Worm (Caenorhabditis elegans) whole organism, L1 larva: Measurements from ENCODE around the gene E02H4.4.

Experiments
- C04F5.9 ChIP-seq: sonication (generic microtip); optimal IDR thresholded peaks from 2 replicates; lab custom pipeline; 2016; ENCODE audit warnings: missing genetic modification characterization, missing compliant biosample characterization
- C16A3.4 ChIP-seq: fragments of 150-350 bp; optimal IDR thresholded peaks from 2 replicates; lab custom pipeline; 2014; ENCODE audit warnings: missing biosample characterization, missing genetic modification characterization
- C34B4.2 ChIP-seq: sonication (generic microtip); optimal IDR thresholded peaks from 2 replicates; lab custom pipeline; 2017; ENCODE audit warnings: mild to moderate bottlenecking, missing genetic modification characterization, missing compliant biosample characterization
- F16B12.6 ChIP-seq: fragments of 150-350 bp; optimal IDR thresholded peaks from 2 replicates; lab custom pipeline; 2014; ENCODE audit warnings: missing biosample characterization, missing genetic modification characterization
- Y116A8C.19 ChIP-seq: sonication (generic microtip); optimal IDR thresholded peaks from 2 replicates; lab custom pipeline; 2016; ENCODE audit warnings: missing compliant biosample characterization, missing genetic modification characterization, borderline replicate concordance
- aha-1 ChIP-seq: fragments of 150-350 bp; optimal IDR thresholded peaks from 2 replicates; lab custom pipeline; 2014; ENCODE audit warnings: missing biosample characterization, missing genetic modification characterization
- ama-1 ChIP-seq: fragments of 150-350 bp; optimal IDR thresholded peaks from 2 replicates; lab custom pipeline; 2014
- blmp-1 ChIP-seq: fragments of 150-350 bp; optimal IDR thresholded peaks from 2 replicates; lab custom pipeline; 2014; ENCODE audit warnings: missing biosample characterization, missing genetic modification characterization
- ceh-8 ChIP-seq: fragments of 200-800 bp; sonication (Bioruptor generic); optimal IDR thresholded peaks from 2 replicates; lab custom pipeline; 2018; ENCODE audit warnings: mild to moderate bottlenecking, missing genetic modification characterization, moderate library complexity, missing compliant biosample characterization
- ces-1 ChIP-seq: fragments of 150-350 bp; optimal IDR thresholded peaks from 2 replicates; lab custom pipeline; 2014; ENCODE audit warnings: missing biosample characterization, missing genetic modification reagents, missing genetic modification characterization
- dsc-1 ChIP-seq: sonication (generic microtip); optimal IDR thresholded peaks from 2 replicates; lab custom pipeline; 2016; ENCODE audit warnings: mild to moderate bottlenecking, missing genetic modification characterization, missing compliant biosample characterization
- efl-1 ChIP-seq, 4 experiments: fragments of 150-350 bp; optimal IDR thresholded peaks in 3 of 4; peaks in 1 of 4; 1 replicate in 1 of 4; 2 replicates in 3 of 4; lab custom pipeline; 2014; ENCODE audit warnings: missing biosample characterization in 2 of 4, missing genetic modification characterization in 2 of 4, missing genetic modification reagents in 2 of 4
- egl-13 ChIP-seq: sonication (generic microtip); optimal IDR thresholded peaks from 2 replicates; lab custom pipeline; 2016; ENCODE audit warnings: missing genotype, missing genetic modification reagents, missing genetic modification characterization, missing compliant biosample characterization
- egl-27 ChIP-seq, 2 experiments: fragments of 150-350 bp in 1 of 2; sonication (generic microtip); optimal IDR thresholded peaks; 3 replicates each; lab custom pipeline; 2017 to 2018; ENCODE audit warnings: missing biosample characterization in 2 of 2, missing genetic modification characterization in 2 of 2, missing genetic modification reagents in 2 of 2
- ets-5 ChIP-seq: fragments of 200-800 bp; sonication (Bioruptor generic); IDR thresholded peaks from 2 replicates; pipeline ENCODE4 v1.3.6; 2022; ENCODE audit warnings: missing genetic modification characterization, missing compliant biosample characterization
- fkh-8 ChIP-seq: sonication (generic microtip); optimal IDR thresholded peaks from 2 replicates; lab custom pipeline; 2016; ENCODE audit warnings: mild to moderate bottlenecking, missing genetic modification characterization, missing compliant biosample characterization
- hlh-4 ChIP-seq: sonication (generic microtip); optimal IDR thresholded peaks from 2 replicates; lab custom pipeline; 2016; ENCODE audit warnings: mild to moderate bottlenecking, missing genetic modification characterization, missing compliant biosample characterization
- hpl-2 ChIP-seq: fragments of 150-350 bp; optimal IDR thresholded peaks from 2 replicates; lab custom pipeline; 2014; ENCODE audit warnings: missing biosample characterization, missing genetic modification reagents, missing genetic modification characterization
- lin-14 ChIP-seq: fragments of 200-800 bp; sonication (Bioruptor generic); optimal IDR thresholded peaks from 2 replicates; lab custom pipeline; 2018; ENCODE audit warnings: mild to moderate bottlenecking, missing genetic modification characterization, moderate library complexity, missing compliant biosample characterization
- lsy-2 ChIP-seq, 2 experiments: fragments of 150-350 bp; optimal IDR thresholded peaks; 2 replicates each; lab custom pipeline; 2014; ENCODE audit warnings: missing biosample characterization in 2 of 2, missing genetic modification characterization in 2 of 2
- mdl-1 ChIP-seq, 2 experiments: fragments of 150-350 bp; optimal IDR thresholded peaks; 2 replicates each; lab custom pipeline; 2014 to 2017; ENCODE audit warnings: missing biosample characterization in 2 of 2, missing genetic modification characterization in 2 of 2, inconsistent platforms in 1 of 2
- mep-1 ChIP-seq: fragments of 150-350 bp; optimal IDR thresholded peaks from 2 replicates; lab custom pipeline; 2014; ENCODE audit warnings: missing biosample characterization, missing genetic modification characterization
- nhr-11 ChIP-seq: fragments of 150-350 bp; optimal IDR thresholded peaks from 2 replicates; lab custom pipeline; 2014; ENCODE audit warnings: missing biosample characterization, missing genetic modification characterization
- nhr-19 ChIP-seq: fragments of 200-800 bp; sonication (Bioruptor generic); conservative IDR thresholded peaks from 2 replicates; pipeline ENCODE4 v1.3.6; 2022; ENCODE audit warnings: missing genetic modification characterization, missing compliant biosample characterization
- nhr-20 ChIP-seq: sonication (generic microtip); optimal IDR thresholded peaks from 2 replicates; lab custom pipeline; 2016; ENCODE audit warnings: mild to moderate bottlenecking, missing genetic modification characterization, missing compliant biosample characterization
- nhr-71 ChIP-seq: sonication (generic microtip); optimal IDR thresholded peaks from 2 replicates; lab custom pipeline; 2016; ENCODE audit warnings: mild to moderate bottlenecking, missing genetic modification characterization, moderate library complexity, missing compliant biosample characterization
- nhr-90 ChIP-seq: sonication (generic microtip); optimal IDR thresholded peaks from 2 replicates; lab custom pipeline; 2016; ENCODE audit warnings: mild to moderate bottlenecking, missing genetic modification characterization, missing compliant biosample characterization; ENCODE audit not compliant: poor library complexity
- pax-3 ChIP-seq: fragments of 200-800 bp; sonication (Bioruptor generic); optimal IDR thresholded peaks from 2 replicates; lab custom pipeline; 2018; ENCODE audit warnings: mild to moderate bottlenecking, missing genetic modification characterization, moderate library complexity, missing compliant biosample characterization
- rnt-1 ChIP-seq: sonication (generic microtip); optimal IDR thresholded peaks from 2 replicates; lab custom pipeline; 2016; ENCODE audit warnings: mild to moderate bottlenecking, missing genetic modification characterization, moderate library complexity, missing compliant biosample characterization
- snu-23 ChIP-seq: sonication (generic microtip); optimal IDR thresholded peaks from 2 replicates; lab custom pipeline; 2016; ENCODE audit warnings: missing genetic modification characterization, missing compliant biosample characterization
- sox-4 ChIP-seq: sonication (generic microtip); optimal IDR thresholded peaks from 2 replicates; lab custom pipeline; 2016; ENCODE audit warnings: missing genetic modification characterization, missing compliant biosample characterization
- sup-37 ChIP-seq: fragments of 200-800 bp; sonication (Bioruptor generic); optimal IDR thresholded peaks from 2 replicates; lab custom pipeline; 2018; ENCODE audit warnings: mild to moderate bottlenecking, missing genetic modification characterization, missing compliant biosample characterization
- swsn-7 ChIP-seq: sonication (generic microtip); optimal IDR thresholded peaks from 2 replicates; lab custom pipeline; 2016; ENCODE audit warnings: missing genetic modification characterization, missing compliant biosample characterization
- tbx-2 ChIP-seq: sonication (generic microtip); optimal IDR thresholded peaks from 2 replicates; lab custom pipeline; 2016; ENCODE audit warnings: missing genetic modification characterization, missing compliant biosample characterization
- tlp-1 ChIP-seq: fragments of 150-350 bp; optimal IDR thresholded peaks from 2 replicates; lab custom pipeline; 2014; ENCODE audit warnings: missing biosample characterization, missing genetic modification characterization
- unc-130 ChIP-seq: fragments of 150-350 bp; optimal IDR thresholded peaks from 2 replicates; lab custom pipeline; 2017; ENCODE audit warnings: missing biosample characterization, missing genetic modification characterization, inconsistent platforms
- unc-30 ChIP-seq: sonication (generic microtip); optimal IDR thresholded peaks from 2 replicates; lab custom pipeline; 2017; ENCODE audit warnings: missing biosample characterization, missing genetic modification characterization
- vab-15 ChIP-seq: sonication (generic microtip); optimal IDR thresholded peaks from 2 replicates; lab custom pipeline; 2017; ENCODE audit warnings: missing genotype, mild to moderate bottlenecking, missing genetic modification characterization, missing compliant biosample characterization
- zip-4 ChIP-seq: fragments of 200-800 bp; sonication (Bioruptor generic); optimal IDR thresholded peaks from 2 replicates; lab custom pipeline; 2018; ENCODE audit warnings: mild to moderate bottlenecking, missing genetic modification characterization, moderate library complexity, missing compliant biosample characterization

Gene E02H4.4

ce11 chrX:14263473-14263872, 5.7 kb downstream of the E02H4.4 start, which contains the start of gene E02H4.8 (continued):
- TF ChIP-seq unc-130 (tag; lab: Kevin White, UChicago), result no peak

- TF ChIP-seq pax-3 (tag; lab: Kevin White, UChicago) (no peak), vab-15 (no peak), efl-1 (optimal IDR thresholded peaks at IDR 0.05; lab: Kevin White, UChicago) (no peak), efl-1 (GFP tag; optimal IDR thresholded peaks at IDR 0.05 in 1 of 2; lab: Kevin White, UChicago) (no peak), mep-1 (no peak), aha-1 (tag; lab: Kevin White, UChicago) (no peak), unc-30 (tag; lab: Kevin White, UChicago) (no peak), nhr-90 (tag; lab: Kevin White, UChicago) (no peak), nhr-11 (tag; lab: Kevin White, UChicago) (no peak), tlp-1 (tag; lab: Kevin White, UChicago) (no peak), ets-5 (no peak), lsy-2 (tag; optimal IDR thresholded peaks at IDR 0.05; lab: Kevin White, UChicago) (no peak), lin-14 (GFP tag; lab: Kevin White, UChicago) (no peak)
These were observed 9.4 kb downstream of the E02H4.4 start for ce11 chrX:14267170-14267569.

- TF ChIP-seq zip-4 (GFP tag; lab: Kevin White, UChicago) (no peak), hlh-4 (no peak), hpl-2 (GFP tag; lab: Kevin White, UChicago) (no peak), ets-5 (no peak), Y116A8C.19 (tag; lab: Kevin White, UChicago) (no peak), ces-1 (no peak), pax-3 (tag; lab: Kevin White, UChicago) (no peak)
These were observed 10.0 kb downstream of the E02H4.4 start, which contains the start of gene del-1 for ce11 chrX:14267781-14268180. Gene del-1 (plus strand): TSS chrX:14268081.

- no peak for TF ChIP-seq efl-1 (optimal IDR thresholded peaks at IDR 0.05; lab: Kevin White, UChicago)
- TF ChIP-seq efl-1 (GFP tag; optimal IDR thresholded peaks at IDR 0.05 in 1 of 2; lab: Kevin White, UChicago), result peak in 1 of 2 experiments; percentile 9
- no peak for TF ChIP-seq sup-37 (GFP tag; lab: Kevin White, UChicago)
- TF ChIP-seq, all 84 proteins: peak for 1
These were observed 23.8 kb downstream of the E02H4.4 start, which contains the start of gene E02H4.2 for ce11 chrX:14281526-14281925. Gene E02H4.2 (minus strand): TSS chrX:14281626.

- TF ChIP-seq snu-23 (GFP tag; lab: Kevin White, UChicago) (peak; percentile 44), sox-4 (tag; lab: Kevin White, UChicago) (no peak), rnt-1 (peak; percentile 92), nhr-71 (tag; lab: Kevin White, UChicago) (peak; percentile 86), C34B4.2 (no peak), lin-14 (GFP tag; lab: Kevin White, UChicago) (peak; percentile 89), pax-3 (tag; lab: Kevin White, UChicago) (no peak), tbx-2 (peak; percentile 48), egl-13 (tag; lab: Kevin White, UChicago) (no peak), mdl-1 (tag; optimal IDR thresholded peaks at IDR 0.05; lab: Kevin White, UChicago) (peak in 1 of 2 experiments; percentile 32), egl-27 (tag; optimal IDR thresholded peaks at IDR 0.05; lab: Kevin White, UChicago) (no peak), C04F5.9 (tag; lab: Kevin White, UChicago) (no peak), F16B12.6 (tag; lab: Kevin White, UChicago) (no peak), nhr-19 (GFP tag; lab: Robert Waterston, UW) (peak; percentile 65), sup-37 (GFP tag; lab: Kevin White, UChicago) (no peak), blmp-1 (tag; lab: Kevin White, UChicago) (no peak), vab-15 (no peak), C16A3.4 (tag; lab: Kevin White, UChicago) (no peak), dsc-1 (no peak), ets-5 (no peak), fkh-8 (no peak), mep-1 (peak; percentile 35), Y116A8C.19 (tag; lab: Kevin White, UChicago) (no peak), nhr-20 (peak; percentile 46), lsy-2 (tag; optimal IDR thresholded peaks at IDR 0.05; lab: Kevin White, UChicago) (peak; percentile 34 to 36), unc-130 (tag; lab: Kevin White, UChicago) (peak; percentile 40), hlh-4 (no peak), ceh-8 (GFP tag; lab: Kevin White, UChicago) (no peak), efl-1 (optimal IDR thresholded peaks at IDR 0.05; lab: Kevin White, UChicago) (no peak), efl-1 (GFP tag; optimal IDR thresholded peaks at IDR 0.05 in 1 of 2; lab: Kevin White, UChicago) (peak in 1 of 2 experiments; percentile 71), ama-1 (lab: Kevin White, UChicago) (no peak), nhr-11 (tag; lab: Kevin White, UChicago) (peak; percentile 6), unc-30 (tag; lab: Kevin White, UChicago) (no peak), swsn-7 (tag; lab: Kevin White, UChicago) (peak; percentile 22)
- TF ChIP-seq, all 84 proteins: peak for 14
These were observed 30.1 kb downstream of the E02H4.4 start for ce11 chrX:14287888-14288287.
